Fruit fly (Drosophila melanogaster): Measurements from ENCODE around the gene CG13607.

The CG13607 gene

DNA sequence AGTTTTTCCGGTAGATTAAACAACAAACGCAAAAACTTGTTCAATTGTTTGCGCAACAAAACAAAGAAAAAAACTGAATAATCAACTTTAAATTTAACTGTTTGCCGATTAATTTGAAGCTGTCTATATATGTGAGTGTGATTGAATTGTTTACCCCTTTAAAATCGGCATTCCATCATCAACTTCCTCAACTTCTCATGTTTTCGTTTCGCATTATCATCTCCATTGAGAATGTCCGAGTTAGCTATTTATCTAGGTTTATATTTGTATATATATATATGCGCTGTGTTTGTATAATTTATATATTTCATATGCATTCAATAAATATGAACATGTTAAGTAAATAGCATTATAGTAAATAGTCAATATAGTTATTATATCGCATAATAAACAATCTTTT is 13.7 kb downstream of the CG13607 start (continued):
- no peak for TF ChIP-seq hb (GFP tag; IDR thresholded peaks at IDR 0.05; ENCODE audit: partially characterized antibody)
- no peak for TF ChIP-seq CG12236 (GFP tag; optimal IDR thresholded peaks at IDR 0.05)
- no peak for TF ChIP-seq CG12942 (GFP tag; optimal IDR thresholded peaks at IDR 0.05)
- TF ChIP-seq CG8478 (optimal IDR thresholded peaks at IDR 0.05) = no peak
- no peak for TF ChIP-seq CG1024 (GFP tag; IDR thresholded peaks at IDR 0.05)
- TF ChIP-seq CG6689 (GFP tag; IDR thresholded peaks at IDR 0.05) = no peak
- TF ChIP-seq CG10321 (GFP tag; IDR thresholded peaks at IDR 0.05) = no peak
- no peak for TF ChIP-seq Scr (GFP tag; IDR thresholded peaks at IDR 0.05; ENCODE audit: partially characterized antibody)
- TF ChIP-seq Opbp (GFP tag; IDR thresholded peaks at IDR 0.05; ENCODE audit: partially characterized antibody) = no peak
- TF ChIP-seq CG12391 (tag; optimal IDR thresholded peaks at IDR 0.05) = no peak
- no peak for TF ChIP-seq HLHmδ (GFP tag; optimal IDR thresholded peaks at IDR 0.05)
- no peak for TF ChIP-seq ci (GFP tag; IDR thresholded peaks at IDR 0.05)
- TF ChIP-seq yki (optimal IDR thresholded peaks at IDR 0.05) = no peak
- TF ChIP-seq CG31365 (tag; optimal IDR thresholded peaks at IDR 0.05) = no peak
- TF ChIP-seq CG15601 (tag; optimal IDR thresholded peaks at IDR 0.05) = no peak
- no peak for TF ChIP-seq CG9437 (GFP tag; optimal IDR thresholded peaks at IDR 0.05)
- TF ChIP-seq CG10147 (GFP tag; optimal IDR thresholded peaks at IDR 0.05) = no peak
- no peak for TF ChIP-seq CG15696 (tag; optimal IDR thresholded peaks at IDR 0.05)
- no peak for TF ChIP-seq NC2β (GFP tag; optimal IDR thresholded peaks at IDR 0.05)
- no peak for TF ChIP-seq CG6272 (GFP tag; IDR thresholded peaks at IDR 0.05)
- TF ChIP-seq HLH3B (GFP tag; IDR thresholded peaks at IDR 0.05) = no peak
- no peak for TF ChIP-seq vnd (GFP tag; IDR thresholded peaks at IDR 0.05; ENCODE audit: partially characterized antibody)
- TF ChIP-seq CG31388 (GFP tag; optimal IDR thresholded peaks at IDR 0.05) = no peak
- TF ChIP-seq chif (GFP tag; optimal IDR thresholded peaks at IDR 0.05) = no peak
- TF ChIP-seq sr (GFP tag; IDR thresholded peaks at IDR 0.05) = no peak
- TF ChIP-seq ase (GFP tag; IDR thresholded peaks at IDR 0.05) = no peak
- no peak for TF ChIP-seq CG31224 (GFP tag; IDR thresholded peaks at IDR 0.05)
- TF ChIP-seq CG12155 (GFP tag; optimal IDR thresholded peaks at IDR 0.05) = no peak
- no peak for TF ChIP-seq Six4 (GFP tag; optimal IDR thresholded peaks at IDR 0.05)
- TF ChIP-seq HmgZ (tag; optimal IDR thresholded peaks at IDR 0.05) = no peak
- TF ChIP-seq kah (GFP tag; optimal IDR thresholded peaks at IDR 0.05) = no peak
- TF ChIP-seq CG17829 (tag; optimal IDR thresholded peaks at IDR 0.05) = no peak
- TF ChIP-seq nau (GFP tag; optimal IDR thresholded peaks at IDR 0.05) = peak; percentile 15
- TF ChIP-seq CG1832 (GFP tag; optimal IDR thresholded peaks at IDR 0.05) = no peak
- TF ChIP-seq trem (tag; optimal IDR thresholded peaks at IDR 0.05) = no peak
- no peak for TF ChIP-seq esg (GFP tag; conservative IDR thresholded peaks at IDR 0.05)
- no peak for TF ChIP-seq Mrtf (GFP tag; IDR thresholded peaks at IDR 0.05)
- TF ChIP-seq CrebB (tag; optimal IDR thresholded peaks at IDR 0.05) = no peak
- no peak for TF ChIP-seq H15 (GFP tag; IDR thresholded peaks at IDR 0.05)
- no peak for TF ChIP-seq Gug (GFP tag; IDR thresholded peaks at IDR 0.05)
- no peak for TF ChIP-seq sens-2 (GFP tag; IDR thresholded peaks at IDR 0.05)
- no peak for TF ChIP-seq CG4617 (GFP tag; optimal IDR thresholded peaks at IDR 0.05; ENCODE audit: borderline replicate concordance)
- TF ChIP-seq Asciz (GFP tag; optimal IDR thresholded peaks at IDR 0.05) = no peak
- TF ChIP-seq ttk (GFP tag; IDR thresholded peaks at IDR 0.05) = no peak
- no peak for TF ChIP-seq B-H1 (GFP tag; IDR thresholded peaks at IDR 0.05)
- no peak for TF ChIP-seq crc (GFP tag; optimal IDR thresholded peaks at IDR 0.05)
- no peak for TF ChIP-seq CG6683 (GFP tag; optimal IDR thresholded peaks at IDR 0.05)
- no peak for TF ChIP-seq eve (GFP tag; optimal IDR thresholded peaks at IDR 0.05)
- TF ChIP-seq Adf1 (GFP tag; IDR thresholded peaks at IDR 0.05) = no peak
- TF ChIP-seq CG32767 (GFP tag; IDR thresholded peaks at IDR 0.05) = no peak
- no peak for TF ChIP-seq CG18619 (GFP tag; optimal IDR thresholded peaks at IDR 0.05)
- no peak for TF ChIP-seq Nf-YC (tag; optimal IDR thresholded peaks at IDR 0.05)
- TF ChIP-seq CG6175 (GFP tag; IDR thresholded peaks at IDR 0.05) = no peak
